Worm (Caenorhabditis elegans) whole organism, young adult: Measurements from ENCODE around the gene acy-4.

Source experiments
- B0035.1 ChIP-seq: sonication (generic microtip); optimal IDR thresholded peaks from 2 replicates; lab custom pipeline; 2016; ENCODE audit warnings: missing genetic modification characterization, mild to moderate bottlenecking, missing compliant biosample characterization, missing genotype, missing genetic modification reagents
- B0336.3 ChIP-seq: fragments of 200-800 bp; sonication (Bioruptor generic); IDR thresholded peaks from 2 replicates; pipeline ENCODE4 v1.3.6; 2022; ENCODE audit warnings: missing genetic modification characterization, missing compliant biosample characterization
- C06A6.2 ChIP-seq: fragments of 200-800 bp; sonication (Bioruptor generic); conservative IDR thresholded peaks from 2 replicates; pipeline ENCODE4 v1.3.6; 2022; ENCODE audit warnings: missing genetic modification characterization, missing compliant biosample characterization
- D2030.7 ChIP-seq: fragments of 200-800 bp; sonication (Bioruptor generic); IDR thresholded peaks from 2 replicates; pipeline ENCODE4 v1.3.6; 2022; ENCODE audit warnings: missing genetic modification reagents, missing genetic modification characterization, missing compliant biosample characterization
- F22D6.2 ChIP-seq: sonication (generic microtip); optimal IDR thresholded peaks from 2 replicates; lab custom pipeline; 2016; ENCODE audit warnings: mild to moderate bottlenecking, missing genetic modification characterization, missing compliant biosample characterization
- F33H1.4 ChIP-seq: fragments of 200-800 bp; sonication (Bioruptor generic); IDR thresholded peaks from 2 replicates; pipeline ENCODE4 v1.3.6; 2022; ENCODE audit warnings: missing genetic modification reagents, missing genetic modification characterization, missing compliant biosample characterization
- F52B5.7 ChIP-seq: sonication (generic microtip); optimal IDR thresholded peaks from 2 replicates; lab custom pipeline; 2016; ENCODE audit warnings: mild to moderate bottlenecking, missing genetic modification characterization, missing compliant biosample characterization
- F55B11.4 ChIP-seq: sonication (generic microtip); optimal IDR thresholded peaks from 2 replicates; lab custom pipeline; 2016; ENCODE audit warnings: missing compliant biosample characterization, missing genetic modification characterization, borderline replicate concordance; ENCODE audit not compliant: insufficient read depth
- K11D2.4 ChIP-seq: fragments of 200-800 bp; sonication (Bioruptor generic); IDR thresholded peaks from 2 replicates; pipeline ENCODE4 v1.3.6; 2022; ENCODE audit warnings: missing genetic modification reagents, missing genetic modification characterization, missing compliant biosample characterization
- T07F8.4 ChIP-seq: sonication (generic microtip); optimal IDR thresholded peaks from 2 replicates; lab custom pipeline; 2016; ENCODE audit warnings: mild to moderate bottlenecking, missing genetic modification characterization, moderate library complexity, missing compliant biosample characterization
- Y53G8AR.9 ChIP-seq: fragments of 200-800 bp; sonication (Bioruptor generic); conservative IDR thresholded peaks from 2 replicates; pipeline ENCODE4 v1.3.6; 2022; ENCODE audit warnings: missing genetic modification reagents, missing genetic modification characterization, missing compliant biosample characterization
- Y67H2A.10 ChIP-seq: fragments of 200-800 bp; sonication (Bioruptor generic); conservative IDR thresholded peaks from 2 replicates; pipeline ENCODE4 v1.3.6; 2022; ENCODE audit warnings: missing genetic modification reagents, missing genetic modification characterization, missing compliant biosample characterization
- Y95B8A.8 ChIP-seq: fragments of 200-800 bp; sonication (Bioruptor generic); IDR thresholded peaks from 2 replicates; pipeline ENCODE4 v1.3.6; 2022; ENCODE audit warnings: missing genetic modification reagents, missing genetic modification characterization, missing compliant biosample characterization
- aptf-2 ChIP-seq: fragments of 200-800 bp; sonication (Bioruptor generic); conservative IDR thresholded peaks from 2 replicates; pipeline ENCODE4 v1.3.6; 2022; ENCODE audit warnings: missing genetic modification reagents, missing genetic modification characterization, missing compliant biosample characterization
- attf-3 ChIP-seq: fragments of 200-800 bp; sonication (Bioruptor generic); conservative IDR thresholded peaks from 2 replicates; pipeline ENCODE4 v1.3.6; 2022; ENCODE audit warnings: missing genetic modification reagents, missing genetic modification characterization, missing compliant biosample characterization
- attf-5 ChIP-seq: fragments of 200-800 bp; sonication (Bioruptor generic); optimal IDR thresholded peaks from 2 replicates; lab custom pipeline; 2018; ENCODE audit warnings: mild to moderate bottlenecking, missing genetic modification characterization, missing compliant biosample characterization
- attf-6 ChIP-seq: fragments of 200-800 bp; sonication (Bioruptor generic); IDR thresholded peaks from 2 replicates; pipeline ENCODE4 v1.3.6; 2022; ENCODE audit warnings: missing genetic modification reagents, missing genetic modification characterization, missing compliant biosample characterization
- bed-1 ChIP-seq: fragments of 200-800 bp; sonication (Bioruptor generic); IDR thresholded peaks from 2 replicates; pipeline ENCODE4 v1.3.6; 2022; ENCODE audit warnings: missing genetic modification reagents, missing genetic modification characterization, missing compliant biosample characterization
- bed-2 ChIP-seq: fragments of 200-800 bp; sonication (Bioruptor generic); IDR thresholded peaks from 2 replicates; pipeline ENCODE4 v1.3.6; 2022; ENCODE audit warnings: missing genetic modification reagents, missing genetic modification characterization, missing compliant biosample characterization
- ceh-91 ChIP-seq: fragments of 200-800 bp; sonication (Bioruptor generic); IDR thresholded peaks from 2 replicates; pipeline ENCODE4 v1.3.6; 2022; ENCODE audit warnings: missing genetic modification reagents, missing genetic modification characterization, missing compliant biosample characterization
- die-1 ChIP-seq: sonication (generic microtip); optimal IDR thresholded peaks from 2 replicates; lab custom pipeline; 2016; ENCODE audit warnings: missing genotype, mild to moderate bottlenecking, missing genetic modification characterization, missing compliant biosample characterization
- efl-1 ChIP-seq: fragments of 150-350 bp; optimal IDR thresholded peaks from 2 replicates; lab custom pipeline; 2014; ENCODE audit warnings: missing biosample characterization, missing genetic modification reagents, missing genetic modification characterization
- ekl-4 ChIP-seq: fragments of 200-800 bp; sonication (Bioruptor generic); IDR thresholded peaks from 2 replicates; pipeline ENCODE4 v1.3.6; 2022; ENCODE audit warnings: missing genetic modification reagents, missing genetic modification characterization, missing compliant biosample characterization
- ets-4 ChIP-seq: fragments of 200-800 bp; sonication (Bioruptor generic); optimal IDR thresholded peaks from 2 replicates; lab custom pipeline; 2018; ENCODE audit warnings: mild to moderate bottlenecking, missing genetic modification characterization, missing compliant biosample characterization
- him-1 ChIP-seq: sonication (generic microtip); optimal IDR thresholded peaks from 2 replicates; lab custom pipeline; 2016; ENCODE audit warnings: missing genotype, missing genetic modification reagents, missing genetic modification characterization, missing compliant biosample characterization
- hlh-26 ChIP-seq: fragments of 200-800 bp; sonication (Bioruptor generic); conservative IDR thresholded peaks from 2 replicates; pipeline ENCODE4 v1.3.6; 2022; ENCODE audit warnings: missing genetic modification reagents, missing genetic modification characterization, missing compliant biosample characterization
- hmg-1.2 ChIP-seq: fragments of 200-800 bp; sonication (Bioruptor generic); IDR thresholded peaks from 2 replicates; pipeline ENCODE4 v1.3.6; 2022; ENCODE audit warnings: missing genetic modification reagents, missing genetic modification characterization, missing compliant biosample characterization
- hsf-1 ChIP-seq: fragments of 200-800 bp; sonication (Bioruptor generic); IDR thresholded peaks from 2 replicates; pipeline ENCODE4 v1.3.6; 2022; ENCODE audit warnings: missing genetic modification reagents, missing genetic modification characterization, missing compliant biosample characterization
- let-607 ChIP-seq, 2 experiments: fragments of 200-800 bp in 1 of 2; sonication (Bioruptor generic) in 1 of 2; sonication (generic microtip) in 1 of 2; optimal IDR thresholded peaks; 2 replicates each; lab custom pipeline; 2016 to 2018; ENCODE audit warnings: mild to moderate bottlenecking in 2 of 2, missing compliant biosample characterization in 2 of 2, missing genetic modification characterization in 2 of 2, moderate library complexity in 2 of 2, missing genotype in 1 of 2
- lin-35 ChIP-seq, 3 experiments: fragments of 150-350 bp in 2 of 3; sonication (generic microtip) in 1 of 3; optimal IDR thresholded peaks; 2 replicates each; lab custom pipeline; 2014 to 2018; ENCODE audit warnings: missing biosample characterization in 3 of 3, missing genetic modification characterization in 3 of 3, missing genetic modification reagents in 3 of 3
- lin-40 ChIP-seq: sonication (generic microtip); optimal IDR thresholded peaks from 2 replicates; lab custom pipeline; 2016; ENCODE audit warnings: missing genetic modification characterization, mild to moderate bottlenecking, missing compliant biosample characterization, missing genotype, missing genetic modification reagents
- lsl-1 ChIP-seq: fragments of 200-800 bp; sonication (Bioruptor generic); optimal IDR thresholded peaks from 2 replicates; lab custom pipeline; 2018; ENCODE audit warnings: mild to moderate bottlenecking, missing genetic modification characterization, moderate library complexity, missing compliant biosample characterization
- madf-10 ChIP-seq: sonication (generic microtip); optimal IDR thresholded peaks from 2 replicates; lab custom pipeline; 2016; ENCODE audit warnings: mild to moderate bottlenecking, missing genetic modification characterization, missing compliant biosample characterization
- madf-6 ChIP-seq: fragments of 200-800 bp; sonication (Bioruptor generic); IDR thresholded peaks from 2 replicates; pipeline ENCODE4 v1.3.6; 2022; ENCODE audit warnings: missing genetic modification reagents, missing genetic modification characterization, missing compliant biosample characterization
- madf-8 ChIP-seq: fragments of 200-800 bp; sonication (Bioruptor generic); conservative IDR thresholded peaks from 2 replicates; pipeline ENCODE4 v1.3.6; 2022; ENCODE audit warnings: missing genetic modification reagents, missing genetic modification characterization, missing compliant biosample characterization
- nfya-1 ChIP-seq: sonication (generic microtip); optimal IDR thresholded peaks from 2 replicates; lab custom pipeline; 2017; ENCODE audit warnings: antibody characterized with exemption, missing compliant biosample characterization, missing genetic modification characterization, borderline replicate concordance; ENCODE audit not compliant: insufficient read depth
- nhr-120 ChIP-seq: fragments of 200-800 bp; sonication (Bioruptor generic); IDR thresholded peaks from 2 replicates; pipeline ENCODE4 v1.3.6; 2022; ENCODE audit warnings: missing genetic modification characterization, missing compliant biosample characterization
- nhr-27 ChIP-seq: fragments of 200-800 bp; sonication (Bioruptor generic); optimal IDR thresholded peaks from 2 replicates; lab custom pipeline; 2018; ENCODE audit warnings: mild to moderate bottlenecking, missing genetic modification characterization, moderate library complexity, missing compliant biosample characterization
- pbrm-1 ChIP-seq: fragments of 200-800 bp; sonication (Bioruptor generic); IDR thresholded peaks from 2 replicates; pipeline ENCODE4 v1.3.6; 2022; ENCODE audit warnings: missing genetic modification reagents, missing genetic modification characterization, missing compliant biosample characterization
- sdz-38 ChIP-seq: sonication (generic microtip); optimal IDR thresholded peaks from 2 replicates; lab custom pipeline; 2016; ENCODE audit warnings: missing genotype, missing genetic modification characterization, missing compliant biosample characterization
- snpc-3.4 ChIP-seq: sonication (generic microtip); optimal IDR thresholded peaks from 2 replicates; lab custom pipeline; 2017; ENCODE audit warnings: missing genetic modification characterization, mild to moderate bottlenecking, missing compliant biosample characterization, antibody characterized with exemption, moderate library complexity, missing genotype, missing genetic modification reagents
- tbx-9 ChIP-seq: sonication (generic microtip); optimal IDR thresholded peaks from 2 replicates; lab custom pipeline; 2016; ENCODE audit warnings: borderline replicate concordance, missing genetic modification characterization, inconsistent platforms, missing compliant biosample characterization
- xnd-1 ChIP-seq: sonication (generic microtip); optimal IDR thresholded peaks from 2 replicates; lab custom pipeline; 2016; ENCODE audit warnings: missing genotype, missing genetic modification reagents, missing genetic modification characterization, missing compliant biosample characterization
- ztf-22 ChIP-seq: fragments of 200-800 bp; sonication (Bioruptor generic); optimal IDR thresholded peaks from 2 replicates; lab custom pipeline; 2018; ENCODE audit warnings: mild to moderate bottlenecking, missing genetic modification characterization, moderate library complexity, missing compliant biosample characterization
- ztf-25 ChIP-seq: fragments of 200-800 bp; sonication (Bioruptor generic); IDR thresholded peaks from 2 replicates; pipeline ENCODE4 v1.3.6; 2022; ENCODE audit warnings: missing genetic modification reagents, missing genetic modification characterization, missing compliant biosample characterization

The acy-4 gene

ce11 chrV:5667337-5667736 is 36.6 kb upstream of the acy-4 start (continued):
- TF ChIP-seq ekl-4 (peak; percentile 69), hsf-1 (peak; percentile 58; the same call in 1 of the 2 replicates), lsl-1 (GFP tag; lab: Kevin White, UChicago) (peak; percentile 61), lin-40 (tag; lab: Kevin White, UChicago) (no peak), nfya-1 (no peak), snpc-3.4 (tag; lab: Kevin White, UChicago) (peak; percentile 73), K11D2.4 (GFP tag; lab: Robert Waterston, UW) (no peak), pbrm-1 (GFP tag; lab: Robert Waterston, UW) (peak; percentile 77), let-607 (tag; optimal IDR thresholded peaks at IDR 0.05; lab: Kevin White, UChicago) (peak in 1 of 2 experiments; percentile 54), hmg-1.2 (GFP tag; lab: Robert Waterston, UW) (peak; percentile 65), ets-4 (no peak), F33H1.4 (GFP tag; lab: Robert Waterston, UW) (peak; percentile 63), ceh-91 (GFP tag; lab: Robert Waterston, UW) (peak; percentile 26; the same call in 1 of the 2 replicates), die-1 (peak; percentile 82), nhr-120 (0 out of 2 replicates have a peak, but pooled peaks have one; percentile 82), aptf-2 (GFP tag; lab: Robert Waterston, UW) (no peak), attf-3 (no peak), bed-1 (GFP tag; lab: Robert Waterston, UW) (no peak), tbx-9 (tag; lab: Kevin White, UChicago) (no peak), attf-6 (peak; percentile 85), sdz-38 (tag; lab: Kevin White, UChicago) (no peak), Y67H2A.10 (GFP tag; lab: Robert Waterston, UW) (no peak), B0035.1 (tag; lab: Kevin White, UChicago) (peak; percentile 57), hlh-26 (GFP tag; lab: Robert Waterston, UW) (no peak), F52B5.7 (tag; lab: Kevin White, UChicago) (peak; percentile 79), madf-8 (GFP tag; lab: Robert Waterston, UW) (no peak; the same call in 1 of the 2 replicates), F55B11.4 (tag; lab: Kevin White, UChicago) (no peak), B0336.3 (GFP tag; lab: Robert Waterston, UW) (peak; percentile 87), F22D6.2 (tag; lab: Kevin White, UChicago) (no peak), attf-5 (GFP tag; lab: Kevin White, UChicago) (no peak), xnd-1 (tag; lab: Kevin White, UChicago) (peak; percentile 52), nhr-27 (tag; lab: Kevin White, UChicago) (no peak), Y53G8AR.9 (GFP tag; lab: Robert Waterston, UW) (peak; percentile 84)

DNA sequence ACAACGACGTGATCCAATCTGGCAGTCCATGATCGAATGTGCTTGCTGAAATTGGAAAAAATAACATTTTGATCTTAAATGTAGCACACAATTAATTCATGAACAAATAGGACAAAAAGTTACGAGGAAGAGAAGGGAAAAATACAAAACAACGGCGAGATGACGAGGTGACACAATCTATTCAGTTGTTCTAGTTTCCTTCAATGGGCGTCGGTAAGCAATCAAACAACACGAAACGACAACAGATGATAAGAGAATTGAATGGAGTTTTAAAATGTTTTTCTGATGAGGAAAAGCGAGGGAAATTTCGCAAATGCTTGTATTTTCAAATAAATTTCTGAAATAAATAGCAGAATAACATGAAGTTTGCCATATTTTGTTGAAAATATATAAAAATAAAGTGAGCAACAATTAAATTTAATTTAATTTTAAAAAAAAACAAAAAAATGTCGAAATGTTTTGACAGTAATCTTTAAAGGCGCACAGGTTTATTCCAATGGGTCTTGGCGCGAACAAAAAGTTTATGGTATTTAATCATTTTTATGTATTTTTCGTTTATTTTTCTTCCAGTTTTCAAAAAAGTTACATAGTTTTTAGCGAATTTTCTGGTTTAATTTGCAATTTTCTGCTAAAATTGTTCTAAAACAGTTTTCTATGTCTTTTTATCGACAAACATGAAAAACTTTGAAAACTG is 35.5 kb upstream of the acy-4 start, which contains the start of gene C14C11.7:
Gene C14C11.7, minus strand, starts transcription at position 51 of the 694 bp plus-strand sequence.
- TF ChIP-seq xnd-1 (tag; lab: Kevin White, UChicago) (peak; percentile 63), madf-8 (GFP tag; lab: Robert Waterston, UW) (peak; percentile 35; the same call in 1 of the 2 replicates), him-1 (no peak), F52B5.7 (tag; lab: Kevin White, UChicago) (no peak), ztf-25 (GFP tag; lab: Robert Waterston, UW) (no peak), Y95B8A.8 (GFP tag; lab: Robert Waterston, UW) (no peak), madf-10 (tag; lab: Kevin White, UChicago) (no peak), ceh-91 (GFP tag; lab: Robert Waterston, UW) (no peak), aptf-2 (GFP tag; lab: Robert Waterston, UW) (no peak), ztf-22 (GFP tag; lab: Kevin White, UChicago) (no peak), T07F8.4 (tag; lab: Kevin White, UChicago) (no peak), efl-1 (peak; percentile 50), D2030.7 (GFP tag; lab: Robert Waterston, UW) (no peak), C06A6.2 (GFP tag; lab: Robert Waterston, UW) (no peak), F33H1.4 (GFP tag; lab: Robert Waterston, UW) (peak; percentile 81), B0336.3 (GFP tag; lab: Robert Waterston, UW) (no peak), nfya-1 (no peak), lin-35 (GFP tag; optimal IDR thresholded peaks at IDR 0.05; lab: Kevin White, UChicago) (no peak), madf-6 (peak; percentile 82), bed-2 (no peak), ekl-4 (no peak)
